Worm (Caenorhabditis elegans): ENCODE results near the gene ogdh-2.

DNA sequence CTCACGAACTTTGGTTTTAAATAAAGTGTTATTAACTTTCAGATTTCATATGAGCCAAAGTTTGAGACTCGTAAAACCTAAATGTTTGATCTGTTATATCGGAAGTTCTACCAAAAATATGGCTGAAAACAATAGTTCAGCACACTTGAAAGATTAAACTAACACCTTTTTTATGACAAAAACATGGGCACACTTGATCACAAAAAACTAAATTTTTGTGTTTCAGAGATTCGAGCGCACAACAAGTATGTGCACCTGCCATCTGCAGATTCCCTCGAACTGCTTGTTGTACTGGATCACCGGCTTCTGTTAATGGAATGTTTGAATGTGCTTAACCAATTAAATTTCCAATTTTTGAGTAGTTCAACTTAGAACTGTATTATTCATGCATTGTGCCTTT is 40.5 kb upstream of the ogdh-2 start:
- no peak for TF ChIP-seq flt-1 (GFP tag; IDR thresholded peaks at IDR 0.05)
- no peak for TF ChIP-seq ama-1 (optimal IDR thresholded peaks at IDR 0.05)
- TF ChIP-seq tbx-37 (GFP tag; conservative IDR thresholded peaks at IDR 0.05) = no peak
